Fruit fly (Drosophila melanogaster): ENCODE data around the gene Hmt4-20.
"Not testable (repeated sequence)": the region's sequence is repeated elsewhere in the genome, so short reads cannot be mapped to it uniquely, and the experiment has no call there.

Hmt4-20 gene

DNA sequence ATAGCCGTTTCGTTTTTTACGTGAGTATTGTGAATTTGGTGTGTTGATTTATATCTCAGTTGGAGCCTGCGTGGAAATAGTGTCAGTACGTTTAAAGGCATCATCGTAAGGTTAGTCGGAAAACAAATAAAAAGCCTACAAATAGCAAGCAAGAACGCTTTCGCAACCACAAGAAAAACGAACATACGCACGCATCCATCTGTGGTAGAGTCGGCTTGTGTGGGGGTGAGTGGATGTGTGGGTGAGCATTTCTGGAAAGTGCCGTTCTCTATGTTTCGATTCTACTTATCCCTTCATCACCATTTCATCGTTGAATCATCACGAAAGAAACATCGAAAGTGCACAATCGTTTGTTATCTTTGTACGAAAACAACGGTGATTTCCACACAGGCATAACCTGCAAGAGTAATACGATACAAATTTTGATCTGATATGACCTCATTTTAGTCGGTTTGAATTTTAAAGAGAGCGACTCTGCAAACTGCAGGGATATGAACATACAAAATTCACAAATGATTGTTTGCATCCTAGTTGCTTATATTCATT is 620 bp upstream of the Hmt4-20 start:
- no peak for TF ChIP-seq ttk (optimal IDR thresholded peaks at IDR 0.05)
- TF ChIP-seq Myc (optimal IDR thresholded peaks at IDR 0.05), result no peak
- no peak for TF ChIP-seq psq (optimal IDR thresholded peaks at IDR 0.05)
- TF ChIP-seq insv (optimal IDR thresholded peaks at IDR 0.05), result no peak
- no peak for TF ChIP-seq Sin3A (optimal IDR thresholded peaks at IDR 0.05)
- TF ChIP-seq h (optimal IDR thresholded peaks at IDR 0.05), result no peak

DNA sequence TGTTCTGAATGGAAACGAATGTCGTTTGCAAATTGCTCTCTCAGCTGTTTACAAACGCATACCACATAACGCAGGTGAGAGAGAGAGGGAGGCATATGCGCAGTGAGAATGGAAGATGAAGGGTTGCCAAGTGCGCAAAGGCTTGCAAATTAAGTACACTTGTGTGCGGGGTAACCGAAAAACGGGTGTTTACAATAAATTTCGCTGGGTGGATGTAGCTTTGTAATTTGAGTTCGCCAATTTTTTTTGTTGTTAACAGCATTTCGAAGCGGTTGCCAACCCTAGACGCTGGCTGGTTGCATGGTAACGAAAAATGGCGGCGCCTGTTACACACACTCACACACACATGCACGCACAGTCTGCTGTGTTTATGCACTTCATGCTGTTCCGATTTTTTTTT is 884 bp downstream of the Hmt4-20 start:
- TF ChIP-seq insv (optimal IDR thresholded peaks at IDR 0.05), result no peak
- TF ChIP-seq Sin3A (optimal IDR thresholded peaks at IDR 0.05), result no peak
- no peak for TF ChIP-seq ttk (optimal IDR thresholded peaks at IDR 0.05)
- no peak for TF ChIP-seq psq (optimal IDR thresholded peaks at IDR 0.05)
- no peak for TF ChIP-seq h (optimal IDR thresholded peaks at IDR 0.05)
- TF ChIP-seq Myc (optimal IDR thresholded peaks at IDR 0.05), result no peak

DNA sequence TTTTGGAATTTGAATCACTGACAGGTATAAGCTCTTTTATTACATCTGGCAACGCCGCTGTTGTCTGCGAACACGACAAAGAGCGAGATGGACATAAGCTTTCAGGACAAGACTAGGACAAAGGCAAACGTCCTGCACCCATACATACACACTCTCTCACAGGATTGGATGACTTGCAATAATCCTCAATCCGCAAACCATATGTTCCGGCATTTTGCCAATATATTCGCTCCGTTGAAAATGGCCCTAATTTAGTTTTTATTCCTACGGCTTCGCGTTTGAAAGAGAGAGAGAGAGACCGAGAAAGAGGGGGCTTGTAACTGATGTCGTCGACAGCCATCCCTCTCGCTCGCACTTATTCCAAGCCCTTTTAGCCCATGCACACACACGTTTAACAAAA is 1.6 kb downstream of the Hmt4-20 start:
- no peak for TF ChIP-seq insv (optimal IDR thresholded peaks at IDR 0.05)
- no peak for TF ChIP-seq Sin3A (optimal IDR thresholded peaks at IDR 0.05)
- TF ChIP-seq ttk (optimal IDR thresholded peaks at IDR 0.05), result no peak
- TF ChIP-seq h (optimal IDR thresholded peaks at IDR 0.05), result no peak
- TF ChIP-seq Myc (optimal IDR thresholded peaks at IDR 0.05), result no peak
- no peak for TF ChIP-seq psq (optimal IDR thresholded peaks at IDR 0.05)

DNA sequence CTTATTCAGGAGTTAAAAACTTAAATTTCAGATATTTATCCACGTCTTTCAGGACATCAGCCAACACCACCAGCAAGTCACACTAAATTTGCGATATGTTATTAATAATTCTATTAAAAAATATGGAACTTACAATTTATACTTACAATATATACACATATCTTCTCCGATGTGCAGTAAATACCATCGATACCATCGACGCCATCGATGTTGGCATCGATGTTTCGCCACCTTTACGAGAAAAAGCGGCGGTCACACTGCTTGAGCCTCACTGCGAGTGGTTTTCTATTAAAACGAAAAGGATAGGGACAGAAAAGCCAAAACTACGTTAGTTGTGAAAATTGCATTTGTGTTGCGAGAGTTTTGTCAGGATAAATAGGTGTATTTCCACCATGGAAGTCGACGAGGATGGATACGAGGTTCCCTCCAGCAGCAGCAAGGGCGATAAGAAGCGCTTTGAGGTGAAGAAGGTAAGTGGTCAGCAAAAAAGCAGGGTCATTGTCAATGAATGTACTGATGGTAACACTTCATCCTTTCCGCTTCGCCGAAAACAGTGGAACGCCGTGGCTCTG is 8.7 kb downstream of the Hmt4-20 start, which contains the start of gene Roc1a:
Gene Roc1a, plus strand, starts transcription at position 249 of the 572 bp plus-strand sequence.
- TF ChIP-seq h (optimal IDR thresholded peaks at IDR 0.05), result no peak
- no peak for TF ChIP-seq Myc (optimal IDR thresholded peaks at IDR 0.05)
- no peak for TF ChIP-seq insv (optimal IDR thresholded peaks at IDR 0.05)
- no peak for TF ChIP-seq psq (optimal IDR thresholded peaks at IDR 0.05)
- TF ChIP-seq Sin3A (optimal IDR thresholded peaks at IDR 0.05), result no peak
- TF ChIP-seq ttk (optimal IDR thresholded peaks at IDR 0.05), result no peak

DNA sequence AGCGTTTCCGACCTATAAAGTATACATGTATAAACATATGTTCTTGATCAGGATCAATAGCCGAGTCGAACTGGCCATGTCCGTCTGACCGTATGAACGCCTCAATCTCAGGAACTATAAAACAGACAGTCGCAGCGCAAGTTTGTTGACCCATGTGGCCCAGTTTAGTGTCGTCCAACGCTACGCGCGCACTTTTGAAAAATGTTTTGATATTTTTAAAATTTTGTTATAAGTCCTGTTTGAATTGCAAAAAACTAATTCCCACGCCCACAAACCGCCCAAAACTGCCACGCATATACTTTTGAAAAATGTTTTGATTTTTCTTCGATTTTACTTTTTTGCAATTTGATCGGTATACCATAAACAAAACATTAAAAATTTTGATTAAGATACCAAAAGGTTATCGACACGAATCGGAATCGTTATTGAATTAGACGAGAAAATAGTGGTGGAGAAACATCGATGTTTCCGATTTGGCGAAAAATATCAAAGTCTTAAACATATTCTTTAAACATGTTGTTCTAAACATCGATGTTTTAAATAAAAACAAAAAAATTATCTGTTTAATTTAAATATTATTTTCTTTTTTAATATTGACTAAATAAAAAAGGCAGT is 9.3 kb downstream of the Hmt4-20 start:
- no peak for TF ChIP-seq psq (optimal IDR thresholded peaks at IDR 0.05)
- TF ChIP-seq Sin3A (optimal IDR thresholded peaks at IDR 0.05), result no peak

DNA sequence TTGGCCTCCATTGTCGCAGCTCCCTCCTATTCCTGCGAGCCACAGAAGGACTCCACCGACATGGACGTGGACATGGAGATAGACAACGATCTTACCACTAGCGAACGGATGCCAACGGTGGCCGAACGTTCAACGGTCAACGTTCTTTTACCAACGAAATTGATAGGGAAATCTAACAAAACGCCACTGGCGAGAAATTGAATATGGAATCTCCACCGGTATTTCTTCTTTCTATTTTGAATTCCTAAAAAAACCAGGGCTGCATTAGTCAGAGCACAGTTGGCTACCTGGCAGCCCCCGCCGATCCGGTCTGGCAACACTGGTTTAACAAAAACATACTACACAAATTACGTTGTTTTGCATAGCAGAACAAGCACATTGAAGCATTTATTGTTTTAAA is 11.4 kb downstream of the Hmt4-20 start, which contains the start of gene CG13367:
Gene CG13367, plus strand, starts transcription at position 301 of the 400 bp plus-strand sequence.
- TF ChIP-seq h, ttk, psq (optimal IDR thresholded peaks at IDR 0.05): not testable (repeated sequence)

DNA sequence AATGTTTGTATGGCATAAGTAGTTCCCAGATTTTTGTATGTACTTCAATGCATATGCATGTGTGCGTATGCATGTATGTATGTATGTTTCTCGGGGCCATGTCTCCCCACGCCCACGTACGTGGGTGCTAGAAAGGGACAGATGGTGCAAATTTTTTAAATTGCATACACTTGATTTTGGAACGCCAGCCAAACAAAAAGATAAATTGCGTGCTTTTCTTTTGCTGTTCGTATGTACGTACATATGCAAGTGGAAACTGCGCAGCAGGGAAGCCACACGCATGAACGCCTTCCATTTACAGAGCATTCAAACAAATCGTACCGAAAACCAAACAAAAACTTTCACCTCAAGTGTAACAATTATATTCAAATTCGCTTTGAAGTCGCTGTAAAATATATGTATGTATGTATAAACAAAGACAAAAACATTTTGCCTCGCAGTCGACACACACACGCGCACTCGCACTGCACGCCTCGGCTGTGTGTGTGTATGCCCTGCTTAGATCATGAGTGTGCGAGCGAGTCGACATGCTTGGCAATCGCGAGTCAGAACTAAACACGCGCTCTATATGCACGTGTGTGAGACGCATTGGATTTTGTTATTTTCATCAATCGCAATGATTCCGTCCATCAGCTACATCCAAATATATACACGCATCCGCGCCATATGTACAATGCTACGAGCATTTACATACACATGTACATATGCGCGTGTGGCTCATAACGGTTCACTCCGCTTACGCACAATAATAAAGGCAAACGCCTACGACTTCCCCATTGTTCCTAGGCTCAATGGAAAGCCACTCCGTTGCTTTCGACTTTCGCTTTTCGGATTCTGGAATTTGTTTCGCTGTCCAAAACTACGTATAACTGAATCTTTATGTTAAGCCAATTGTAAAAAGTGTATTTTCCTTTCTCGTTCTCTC is 19.0 kb downstream of the Hmt4-20 start:
- TF ChIP-seq h (optimal IDR thresholded peaks at IDR 0.05) (no peak), Myc (optimal IDR thresholded peaks at IDR 0.05) (no peak), ttk (optimal IDR thresholded peaks at IDR 0.05) (no peak), Sin3A (optimal IDR thresholded peaks at IDR 0.05) (no peak), psq (optimal IDR thresholded peaks at IDR 0.05) (no peak), insv (optimal IDR thresholded peaks at IDR 0.05) (no peak)

DNA sequence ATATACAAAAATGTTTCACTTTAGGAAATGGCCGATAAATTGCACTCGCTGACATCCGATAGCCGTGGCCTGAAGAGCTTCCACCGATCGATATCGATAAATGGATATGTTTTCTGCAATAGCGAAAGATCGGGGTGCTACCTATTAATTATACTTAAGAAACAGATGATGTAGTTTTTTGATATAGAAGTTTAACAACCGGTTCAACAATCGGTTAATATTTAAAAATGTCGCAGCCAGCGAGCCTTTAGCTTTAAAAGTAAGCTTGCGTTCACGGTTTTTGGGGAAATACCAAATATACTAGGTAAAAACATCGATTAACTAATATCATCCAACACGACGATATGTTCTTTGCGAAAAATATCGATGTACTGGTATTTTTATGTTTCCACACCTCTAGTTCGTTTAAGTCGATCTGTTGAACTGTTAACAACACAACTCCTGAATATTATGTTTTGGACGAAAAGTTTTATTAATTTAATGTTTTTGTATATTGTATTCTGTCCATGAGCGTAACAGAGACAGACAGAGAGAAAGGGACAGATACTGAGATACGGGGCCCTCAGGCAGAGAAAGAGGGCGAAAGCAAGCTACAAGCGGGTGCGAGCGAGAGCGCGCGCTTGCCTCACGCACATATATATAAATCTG is 20.2 kb downstream of the Hmt4-20 start, which contains the start of gene Dredd:
Gene Dredd, minus strand, starts transcription at position 51 of the 648 bp plus-strand sequence.
- TF ChIP-seq insv (optimal IDR thresholded peaks at IDR 0.05) (no peak), h (optimal IDR thresholded peaks at IDR 0.05) (no peak), psq (optimal IDR thresholded peaks at IDR 0.05) (no peak), ttk (optimal IDR thresholded peaks at IDR 0.05) (no peak), Sin3A (optimal IDR thresholded peaks at IDR 0.05) (no peak), Myc (optimal IDR thresholded peaks at IDR 0.05) (no peak)

DNA sequence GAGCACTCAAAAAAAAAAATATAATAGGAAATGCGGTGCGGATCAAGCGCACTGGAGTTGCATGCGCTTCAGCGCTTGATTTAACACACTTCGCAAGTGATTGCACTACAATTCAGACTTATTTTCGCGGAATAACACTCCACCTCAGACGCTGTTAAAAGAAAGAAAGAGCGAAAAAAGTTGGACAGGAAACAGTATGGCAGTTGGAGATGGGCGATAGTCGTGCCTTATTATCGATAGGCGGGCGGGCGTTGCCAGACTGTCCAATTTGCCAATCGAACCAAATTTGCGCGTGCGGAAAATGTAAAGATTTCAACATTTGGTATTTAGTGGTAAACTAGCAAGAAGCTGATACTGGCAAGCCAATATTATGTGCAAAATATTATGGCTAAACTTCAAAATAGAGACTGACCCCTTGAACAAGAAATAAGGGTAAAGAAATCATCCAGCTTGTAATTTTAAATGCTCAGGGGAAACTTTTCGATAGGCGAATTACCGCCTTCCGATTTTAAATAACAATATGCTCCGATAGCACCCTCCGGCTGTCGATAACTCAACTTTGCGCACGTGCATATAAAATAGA is 26.5 kb downstream of the Hmt4-20 start, which contains the start of the genes RpL36 and Mybbp1A:
Gene RpL36, minus strand, starts transcription at position 245 of the 583 bp plus-strand sequence.
Gene Mybbp1A, plus strand, starts transcription at position 535 of the 583 bp plus-strand sequence.
- TF ChIP-seq Myc (optimal IDR thresholded peaks at IDR 0.05) (no peak), insv (optimal IDR thresholded peaks at IDR 0.05) (no peak), ttk (optimal IDR thresholded peaks at IDR 0.05) (no peak), psq (optimal IDR thresholded peaks at IDR 0.05) (no peak), h (optimal IDR thresholded peaks at IDR 0.05) (no peak), Sin3A (optimal IDR thresholded peaks at IDR 0.05) (no peak)

DNA sequence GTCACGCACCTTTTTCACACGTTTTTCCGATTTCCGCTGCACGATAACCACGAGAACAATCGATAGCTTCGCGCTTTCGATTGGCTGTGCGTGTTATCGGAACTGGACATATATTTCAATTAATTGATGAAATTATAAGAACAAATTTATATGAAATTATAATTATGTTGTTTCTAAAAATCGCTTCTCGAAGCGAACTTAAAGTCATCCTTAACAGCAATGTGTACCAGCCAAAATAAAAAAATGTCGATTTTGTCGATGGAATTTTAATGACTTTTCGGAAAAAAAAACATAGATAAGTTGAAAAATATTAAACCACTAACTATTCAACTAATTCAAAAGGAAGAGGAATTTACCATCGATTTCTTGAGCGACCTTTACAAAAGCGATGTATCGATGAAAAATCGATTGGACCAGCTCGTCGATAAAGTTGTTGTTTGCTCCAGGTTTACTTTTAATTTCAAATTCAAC is 30.6 kb downstream of the Hmt4-20 start, which contains the start of the genes CG13364 and Hinfp:
Gene CG13364, minus strand, starts transcription at position 47 of the 471 bp plus-strand sequence.
Gene Hinfp, plus strand, starts transcription at position 386 of the 471 bp plus-strand sequence.
- TF ChIP-seq Sin3A (optimal IDR thresholded peaks at IDR 0.05) (no peak), ttk (optimal IDR thresholded peaks at IDR 0.05) (no peak), psq (optimal IDR thresholded peaks at IDR 0.05) (no peak), Myc (optimal IDR thresholded peaks at IDR 0.05) (no peak), h (optimal IDR thresholded peaks at IDR 0.05) (no peak), insv (optimal IDR thresholded peaks at IDR 0.05) (no peak)

DNA sequence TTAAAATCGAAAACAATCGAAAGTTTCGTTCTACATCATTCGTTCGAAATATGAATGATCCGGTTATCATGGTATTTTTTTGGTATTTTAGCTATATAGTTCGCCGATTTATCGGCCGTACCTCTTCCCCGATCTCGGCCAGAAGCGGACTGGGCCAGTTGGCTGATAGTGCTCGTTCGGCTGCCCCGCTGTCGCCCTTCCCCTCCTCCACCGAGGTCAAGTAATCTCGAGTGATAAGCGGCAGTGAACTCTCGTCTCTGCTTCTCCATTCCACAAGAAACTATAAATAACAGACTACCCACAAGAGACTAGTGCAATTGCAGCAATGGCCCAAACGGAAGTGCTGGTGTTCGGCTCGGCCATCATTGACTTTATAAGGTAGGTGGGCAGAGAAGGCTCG is 32.5 kb downstream of the Hmt4-20 start, which contains the start of gene CG13369:
Gene CG13369, plus strand, starts transcription at position 112 of the 400 bp plus-strand sequence.
- no peak for TF ChIP-seq Myc (optimal IDR thresholded peaks at IDR 0.05)
- no peak for TF ChIP-seq psq (optimal IDR thresholded peaks at IDR 0.05)

Measured in Kc167 (cell line).